Worm (Caenorhabditis elegans): ENCODE data around the gene F55B12.10.

The F55B12.10 gene

DNA sequence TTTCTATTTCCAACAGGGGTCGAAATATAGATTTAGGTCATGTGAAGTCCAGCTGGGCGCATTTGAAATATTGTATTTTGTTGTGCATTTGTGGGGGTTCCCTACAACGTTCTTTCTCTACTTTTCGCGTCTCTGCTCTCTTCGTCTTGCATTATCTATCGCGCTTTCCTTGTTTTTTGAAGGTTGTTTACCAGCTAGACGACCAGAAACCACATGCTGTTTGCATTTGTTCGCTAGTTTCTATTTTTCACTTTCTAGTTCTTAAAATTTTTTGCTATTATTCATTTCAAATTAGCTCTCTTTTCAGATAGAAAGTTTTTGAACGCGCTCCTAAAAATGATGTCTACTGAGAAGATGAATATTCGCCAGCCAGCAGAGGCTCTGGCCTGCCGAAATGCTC, at the start of gene F55B12.10:
F55B12.10 (plus strand) TSS at position 301 of the 400 bp plus-strand sequence.
- no peak for TF ChIP-seq dsc-1 (tag; optimal IDR thresholded peaks at IDR 0.05)
- TF ChIP-seq mab-9 (GFP tag; IDR thresholded peaks at IDR 0.05) = no peak
- no peak for TF ChIP-seq xbp-1 (tag; optimal IDR thresholded peaks at IDR 0.05)
- no peak for TF ChIP-seq pqm-1 (tag; optimal IDR thresholded peaks at IDR 0.05)
- TF ChIP-seq fkh-4 (tag; optimal IDR thresholded peaks at IDR 0.05; ENCODE audit: borderline replicate concordance) = no peak
- no peak for TF ChIP-seq ceh-8 (GFP tag; optimal IDR thresholded peaks at IDR 0.05)
- TF ChIP-seq aly-2 (tag; optimal IDR thresholded peaks at IDR 0.05) = no peak
- TF ChIP-seq ceh-90 (tag; optimal IDR thresholded peaks at IDR 0.05) = no peak
- no peak for TF ChIP-seq ces-1 (GFP tag; optimal IDR thresholded peaks at IDR 0.05)
- TF ChIP-seq hlh-4 (tag; optimal IDR thresholded peaks at IDR 0.05) = no peak
- TF ChIP-seq sup-37 (GFP tag; optimal IDR thresholded peaks at IDR 0.05) = no peak

DNA sequence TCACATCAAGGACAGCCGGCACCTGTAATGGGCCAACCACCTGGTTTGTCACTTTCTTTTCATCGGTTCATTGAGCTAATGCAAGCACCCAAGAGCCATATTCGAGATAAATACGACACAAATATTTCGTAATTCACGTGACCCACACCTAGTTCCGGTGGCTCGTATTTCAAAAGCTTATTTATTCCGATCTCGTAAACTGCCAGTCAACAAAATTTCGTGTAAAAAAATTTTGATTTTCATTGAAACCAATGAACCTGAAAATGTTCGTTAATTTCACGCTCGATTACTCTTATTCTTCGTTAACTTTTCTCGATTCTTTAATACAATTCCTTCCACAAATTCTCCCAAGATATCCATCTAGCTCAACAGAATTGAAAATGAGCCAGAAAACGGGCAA, 49.4 kb upstream of the F55B12.10 start:
- TF ChIP-seq ztf-4 (tag; optimal IDR thresholded peaks at IDR 0.05) = no peak
- TF ChIP-seq fkh-8 (tag; optimal IDR thresholded peaks at IDR 0.05) = peak; percentile 6

DNA sequence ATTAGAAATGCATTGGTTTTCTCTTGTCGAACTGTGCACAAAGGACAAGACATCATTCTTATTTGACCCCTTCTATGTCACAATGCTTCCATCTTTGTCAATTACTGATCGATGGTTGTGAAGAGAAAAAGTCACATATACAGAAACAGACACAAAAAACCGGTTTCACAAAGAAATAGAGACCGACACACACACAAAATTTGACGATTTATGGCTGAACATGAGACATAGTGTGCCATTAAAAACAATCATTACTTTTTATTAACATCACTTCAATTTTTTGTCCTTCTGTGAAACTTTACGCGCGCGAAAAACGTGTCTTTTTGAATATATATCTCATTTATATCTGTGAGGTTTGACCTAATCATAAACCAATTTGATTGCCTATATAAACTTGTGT, 49.0 kb upstream of the F55B12.10 start:
- TF ChIP-seq fos-1 (tag; optimal IDR thresholded peaks at IDR 0.05) = no peak
- TF ChIP-seq nhr-90 (tag; optimal IDR thresholded peaks at IDR 0.05; ENCODE audit: poor library complexity) = peak; percentile 48
- TF ChIP-seq ztf-11 (tag; optimal IDR thresholded peaks at IDR 0.05) = peak in 1 of 2 experiments; percentile 25
- TF ChIP-seq tbx-2 (tag; optimal IDR thresholded peaks at IDR 0.05) = peak; percentile 20
- TF ChIP-seq lir-3 (tag; optimal IDR thresholded peaks at IDR 0.05; ENCODE audit: poor library complexity) = no peak
- TF ChIP-seq unc-30 (tag; optimal IDR thresholded peaks at IDR 0.05) = no peak
- no peak for TF ChIP-seq snpc-4 (tag; optimal IDR thresholded peaks at IDR 0.05)
- TF ChIP-seq unc-98 (GFP tag; IDR thresholded peaks at IDR 0.05) = no peak
- peak in 2 of 6 experiments; percentile 54 to 67 for TF ChIP-seq elt-3 (tag; optimal IDR thresholded peaks at IDR 0.05)
- no peak for TF ChIP-seq ceh-63 (GFP tag; optimal IDR thresholded peaks at IDR 0.05)
- TF ChIP-seq ets-5 (GFP tag; IDR thresholded peaks at IDR 0.05) = no peak
- no peak for TF ChIP-seq nhr-77 (tag; optimal IDR thresholded peaks at IDR 0.05)
- TF ChIP-seq nhr-47 (tag; optimal IDR thresholded peaks at IDR 0.05) = no peak
- no peak for TF ChIP-seq nhr-237 (tag; optimal IDR thresholded peaks at IDR 0.05)
- TF ChIP-seq aha-1 (tag; optimal IDR thresholded peaks at IDR 0.05) = no peak
- TF ChIP-seq nhr-19 (GFP tag; conservative IDR thresholded peaks at IDR 0.05) = peak; percentile 41; the same call in 1 of the 2 replicates
- TF ChIP-seq ceh-82 (tag; optimal IDR thresholded peaks at IDR 0.05) = no peak
- TF ChIP-seq C16A3.4 (tag; optimal IDR thresholded peaks at IDR 0.05) = no peak
- TF ChIP-seq pax-3 (tag; optimal IDR thresholded peaks at IDR 0.05) = no peak
- TF ChIP-seq aly-2 (tag; optimal IDR thresholded peaks at IDR 0.05) = no peak
- TF ChIP-seq grh-1 (GFP tag; IDR thresholded peaks at IDR 0.05) = peak; percentile 91
- peak in 2 of 3 experiments; percentile 30 to 42 for TF ChIP-seq dpl-1 (GFP tag; optimal IDR thresholded peaks at IDR 0.05)
- TF ChIP-seq snu-23 (GFP tag; optimal IDR thresholded peaks at IDR 0.05) = peak; percentile 75
- TF ChIP-seq unc-130 (tag; optimal IDR thresholded peaks at IDR 0.05) = peak; percentile 31
- TF ChIP-seq nhr-71 (tag; optimal IDR thresholded peaks at IDR 0.05) = peak; percentile 60
- peak; percentile 93 for TF ChIP-seq nhr-85 (tag)
- no peak for TF ChIP-seq hlh-4 (tag; optimal IDR thresholded peaks at IDR 0.05)
- no peak for TF ChIP-seq dsc-1 (tag; optimal IDR thresholded peaks at IDR 0.05)
- no peak for TF ChIP-seq F16B12.6 (tag; optimal IDR thresholded peaks at IDR 0.05)
- TF ChIP-seq nhr-11 (tag; optimal IDR thresholded peaks at IDR 0.05) = no peak
- no peak for TF ChIP-seq irx-1 (tag; optimal IDR thresholded peaks at IDR 0.05)
- TF ChIP-seq pag-3 (tag; optimal IDR thresholded peaks at IDR 0.05; ENCODE audit: borderline replicate concordance, insufficient read depth) = no peak
- peak in 1 of 2 experiments; percentile 57 for TF ChIP-seq lin-35 (GFP tag; optimal IDR thresholded peaks at IDR 0.05)
- no peak for TF ChIP-seq jun-1 (tag; optimal IDR thresholded peaks at IDR 0.05)
- no peak for TF ChIP-seq skn-1 (tag; optimal IDR thresholded peaks at IDR 0.05)
- TF ChIP-seq mep-1 (tag; optimal IDR thresholded peaks at IDR 0.05) = peak; percentile 37
- TF ChIP-seq zip-4 (GFP tag; optimal IDR thresholded peaks at IDR 0.05) = no peak
- no peak for TF ChIP-seq tlp-1 (tag; optimal IDR thresholded peaks at IDR 0.05)
- peak in 1 of 2 experiments; percentile 58 for TF ChIP-seq lsy-2 (tag; optimal IDR thresholded peaks at IDR 0.05)
- TF ChIP-seq lin-14 (GFP tag; optimal IDR thresholded peaks at IDR 0.05) = peak; percentile 82

Data from whole organism, L1 larva.